Worm (Caenorhabditis elegans): ENCODE results near the gene srz-101.

ce11 chrV:16729961-16730360, 35.3 kb downstream of the srz-101 start, which contains the start of gene srz-99:
- TF ChIP-seq med-1 (GFP tag; optimal IDR thresholded peaks at IDR 0.05; ENCODE audit: insufficient read depth) (no peak), cog-1 (tag; optimal IDR thresholded peaks at IDR 0.05) (no peak), ztf-29 (GFP tag; IDR thresholded peaks at IDR 0.05) (no peak), flt-1 (GFP tag; IDR thresholded peaks at IDR 0.05) (no peak), tab-1 (GFP tag; IDR thresholded peaks at IDR 0.05) (no peak), T22C8.4 (GFP tag; IDR thresholded peaks at IDR 0.05) (no peak), ztf-23 (GFP tag; IDR thresholded peaks at IDR 0.05) (no peak), ref-1 (GFP tag; conservative IDR thresholded peaks at IDR 0.05) (no peak), klf-2 (GFP tag; conservative IDR thresholded peaks at IDR 0.05) (no peak)
